Worm (Caenorhabditis elegans) whole organism, L2 larva: ENCODE data around the gene ZK418.2.

ENCODE experiments used
- C34F6.9 ChIP-seq: fragments of 150-350 bp; optimal IDR thresholded peaks from 2 replicates; lab custom pipeline; 2014; ENCODE audit warnings: missing biosample characterization, missing genetic modification characterization
- F13H6.1 ChIP-seq: sonication (generic microtip); optimal IDR thresholded peaks from 2 replicates; lab custom pipeline; 2016; ENCODE audit warnings: missing genetic modification characterization, missing compliant biosample characterization
- R02D3.7 ChIP-seq: fragments of 150-350 bp; optimal IDR thresholded peaks from 2 replicates; lab custom pipeline; 2014; ENCODE audit warnings: missing biosample characterization, missing genetic modification characterization
- Y55F3AM.14 ChIP-seq: fragments of 200-800 bp; sonication (Bioruptor generic); optimal IDR thresholded peaks from 2 replicates; lab custom pipeline; 2018; ENCODE audit warnings: mild to moderate bottlenecking, missing genetic modification characterization, missing compliant biosample characterization
- aly-2 ChIP-seq: fragments of 150-350 bp; optimal IDR thresholded peaks from 2 replicates; lab custom pipeline; 2014; ENCODE audit warnings: missing biosample characterization, missing genetic modification characterization
- ama-1 ChIP-seq: fragments of 150-350 bp; optimal IDR thresholded peaks from 2 replicates; lab custom pipeline; 2018; ENCODE audit warnings: inconsistent platforms
- blmp-1 ChIP-seq: sonication (generic microtip); optimal IDR thresholded peaks from 2 replicates; lab custom pipeline; 2017; ENCODE audit warnings: missing genetic modification characterization, mild to moderate bottlenecking, missing compliant biosample characterization, antibody characterized with exemption, moderate library complexity; ENCODE audit not compliant: insufficient read depth
- ceh-16 ChIP-seq: fragments of 150-350 bp; optimal IDR thresholded peaks from 2 replicates; lab custom pipeline; 2014; ENCODE audit warnings: missing biosample characterization, missing genetic modification characterization
- ceh-82 ChIP-seq: fragments of 150-350 bp; optimal IDR thresholded peaks from 2 replicates; lab custom pipeline; 2014; ENCODE audit warnings: missing biosample characterization, missing genetic modification characterization
- crh-2 ChIP-seq: sonication (generic microtip); optimal IDR thresholded peaks from 2 replicates; lab custom pipeline; 2017; ENCODE audit warnings: missing biosample characterization, missing genetic modification characterization
- dmd-4 ChIP-seq: sonication (generic microtip); optimal IDR thresholded peaks from 2 replicates; lab custom pipeline; 2017; ENCODE audit warnings: missing biosample characterization, missing genetic modification characterization
- egl-27 ChIP-seq: sonication (generic microtip); optimal IDR thresholded peaks from 3 replicates; lab custom pipeline; 2017; ENCODE audit warnings: missing biosample characterization, missing genetic modification reagents, missing genetic modification characterization
- elt-1 ChIP-seq: fragments of 150-350 bp; optimal IDR thresholded peaks from 2 replicates; lab custom pipeline; 2014; ENCODE audit warnings: missing biosample characterization, missing genetic modification characterization
- elt-3 ChIP-seq: sonication (generic microtip); optimal IDR thresholded peaks from 2 replicates; lab custom pipeline; 2017; ENCODE audit warnings: missing biosample characterization, missing genetic modification characterization
- fos-1 ChIP-seq: fragments of 150-350 bp; optimal IDR thresholded peaks from 2 replicates; lab custom pipeline; 2014; ENCODE audit warnings: missing biosample characterization, missing genetic modification characterization
- gmeb-1 ChIP-seq: fragments of 150-350 bp; optimal IDR thresholded peaks from 2 replicates; lab custom pipeline; 2014; ENCODE audit warnings: missing biosample characterization, missing genetic modification characterization
- lin-11 ChIP-seq: fragments of 150-350 bp; sonication (generic microtip); optimal IDR thresholded peaks from 2 replicates; lab custom pipeline; 2014; ENCODE audit warnings: missing biosample characterization, missing genetic modification characterization, inconsistent platforms, mixed read lengths
- lin-13 ChIP-seq: fragments of 150-350 bp; optimal IDR thresholded peaks from 2 replicates; lab custom pipeline; 2014; ENCODE audit warnings: missing biosample characterization, missing genetic modification reagents, missing genetic modification characterization
- lsy-2 ChIP-seq, 2 experiments: fragments of 150-350 bp in 1 of 2; sonication (generic microtip) in 1 of 2; optimal IDR thresholded peaks; 2 replicates each; lab custom pipeline; 2014 to 2017; ENCODE audit warnings: missing biosample characterization in 2 of 2, missing genetic modification characterization in 2 of 2
- mab-5 ChIP-seq: fragments of 150-350 bp; optimal IDR thresholded peaks from 2 replicates; lab custom pipeline; 2014; ENCODE audit warnings: missing biosample characterization, missing genetic modification characterization
- mdl-1 ChIP-seq, 2 experiments: fragments of 150-350 bp in 1 of 2; sonication (generic microtip) in 1 of 2; optimal IDR thresholded peaks; 2 replicates each; lab custom pipeline; 2017; ENCODE audit warnings: missing biosample characterization in 2 of 2, missing genetic modification characterization in 2 of 2
- nhr-11 ChIP-seq: fragments of 150-350 bp; optimal IDR thresholded peaks from 2 replicates; lab custom pipeline; 2014; ENCODE audit warnings: missing biosample characterization, missing genetic modification characterization
- nhr-129 ChIP-seq: fragments of 150-350 bp; optimal IDR thresholded peaks from 2 replicates; lab custom pipeline; 2014; ENCODE audit warnings: missing biosample characterization, missing genetic modification characterization
- nhr-21 ChIP-seq: fragments of 150-350 bp; optimal IDR thresholded peaks from 2 replicates; lab custom pipeline; 2014; ENCODE audit warnings: missing biosample characterization, missing genetic modification characterization
- nhr-23 ChIP-seq: fragments of 150-350 bp; optimal IDR thresholded peaks from 2 replicates; lab custom pipeline; 2014; ENCODE audit warnings: missing biosample characterization, missing genetic modification reagents, missing genetic modification characterization
- nhr-237 ChIP-seq: fragments of 150-350 bp; optimal IDR thresholded peaks from 2 replicates; lab custom pipeline; 2014; ENCODE audit warnings: missing biosample characterization, missing genetic modification characterization
- nhr-25 ChIP-seq: fragments of 150-350 bp; sonication (generic microtip); optimal IDR thresholded peaks from 3 replicates; lab custom pipeline; 2014; ENCODE audit warnings: missing biosample characterization, missing genetic modification characterization
- nhr-6 ChIP-seq: fragments of 150-350 bp; optimal IDR thresholded peaks from 2 replicates; lab custom pipeline; 2014; ENCODE audit warnings: missing biosample characterization, missing genetic modification characterization
- nhr-77 ChIP-seq: fragments of 150-350 bp; optimal IDR thresholded peaks from 2 replicates; lab custom pipeline; 2014; ENCODE audit warnings: missing biosample characterization, missing genetic modification characterization
- peb-1 ChIP-seq: fragments of 150-350 bp; optimal IDR thresholded peaks from 2 replicates; lab custom pipeline; 2014; ENCODE audit warnings: missing biosample characterization, missing genetic modification characterization
- sem-4 ChIP-seq: fragments of 150-350 bp; optimal IDR thresholded peaks from 2 replicates; lab custom pipeline; 2014; ENCODE audit warnings: missing biosample characterization, missing genetic modification reagents, missing genetic modification characterization
- skn-1 ChIP-seq: sonication (generic microtip); optimal IDR thresholded peaks from 2 replicates; lab custom pipeline; 2017; ENCODE audit warnings: missing biosample characterization, missing genetic modification characterization
- sma-3 ChIP-seq: sonication (generic microtip); optimal IDR thresholded peaks from 2 replicates; lab custom pipeline; 2016; ENCODE audit warnings: missing genetic modification reagents, missing genetic modification characterization, missing compliant biosample characterization
- sma-9 ChIP-seq, 2 experiments: fragments of 150-350 bp in 1 of 2; sonication (generic microtip) in 1 of 2; optimal IDR thresholded peaks; 2 replicates each; lab custom pipeline; 2014 to 2016; ENCODE audit warnings: missing genetic modification characterization in 2 of 2, mild to moderate bottlenecking in 1 of 2, missing biosample characterization in 1 of 2, missing compliant biosample characterization in 1 of 2, missing genetic modification reagents in 1 of 2, moderate library complexity in 1 of 2
- unc-55 ChIP-seq: fragments of 150-350 bp; sonication (generic microtip); optimal IDR thresholded peaks from 3 replicates; lab custom pipeline; 2014; ENCODE audit warnings: missing biosample characterization, missing genetic modification reagents, missing genetic modification characterization
- unc-62 ChIP-seq: fragments of 150-350 bp; optimal IDR thresholded peaks from 2 replicates; lab custom pipeline; 2014; ENCODE audit warnings: missing biosample characterization, missing genetic modification reagents, missing genetic modification characterization
- ztf-11 ChIP-seq: sonication (generic microtip); optimal IDR thresholded peaks from 2 replicates; lab custom pipeline; 2017; ENCODE audit warnings: missing biosample characterization, missing genetic modification characterization
- ztf-4 ChIP-seq: fragments of 150-350 bp; optimal IDR thresholded peaks from 2 replicates; lab custom pipeline; 2014; ENCODE audit warnings: missing biosample characterization, missing genetic modification characterization

Gene ZK418.2

ce11 chrIII:7069981-7070380, 21.2 kb upstream of the ZK418.2 start, which contains the start of gene tmem-17:
tmem-17 (plus strand) TSS chrIII:7070281.
- no peak for TF ChIP-seq unc-55
- no peak for TF ChIP-seq nhr-21 (tag; lab: Kevin White, UChicago)
- no peak for TF ChIP-seq sem-4 (tag; lab: Kevin White, UChicago)
- no peak for TF ChIP-seq skn-1
- TF ChIP-seq mab-5 (tag; lab: Kevin White, UChicago), result no peak
- TF ChIP-seq peb-1 (tag; lab: Kevin White, UChicago), result no peak
- TF ChIP-seq sma-3 (GFP tag; lab: Kevin White, UChicago), result no peak
- TF ChIP-seq nhr-237 (tag; lab: Kevin White, UChicago), result no peak
- no peak for TF ChIP-seq unc-62 (GFP tag; lab: Kevin White, UChicago)
- TF ChIP-seq ztf-4 (tag; lab: Kevin White, UChicago), result no peak
- TF ChIP-seq Y55F3AM.14 (GFP tag; lab: Kevin White, UChicago), result no peak
- TF ChIP-seq fos-1 (tag; lab: Kevin White, UChicago), result no peak
- no peak for TF ChIP-seq lsy-2 (tag; optimal IDR thresholded peaks at IDR 0.05; lab: Kevin White, UChicago)
- TF ChIP-seq aly-2 (tag; lab: Kevin White, UChicago), result no peak
- TF ChIP-seq ceh-82 (tag; lab: Kevin White, UChicago), result no peak
- no peak for TF ChIP-seq nhr-23 (tag; lab: Kevin White, UChicago)
- TF ChIP-seq nhr-6 (tag; lab: Kevin White, UChicago), result no peak
- TF ChIP-seq nhr-11 (tag; lab: Kevin White, UChicago), result no peak
- TF ChIP-seq dmd-4, result no peak

ce11 chrIII:7072452-7072851, 18.7 kb upstream of the ZK418.2 start, which contains the start of gene lin-37:
lin-37 (minus strand) TSS chrIII:7072552.
- TF ChIP-seq mdl-1 (tag; optimal IDR thresholded peaks at IDR 0.05; lab: Kevin White, UChicago) (no peak), R02D3.7 (tag; lab: Kevin White, UChicago) (no peak), unc-62 (GFP tag; lab: Kevin White, UChicago) (no peak), F13H6.1 (tag; lab: Kevin White, UChicago) (no peak), elt-1 (tag; lab: Kevin White, UChicago) (no peak), elt-3 (tag; lab: Kevin White, UChicago) (no peak), lin-11 (tag; lab: Kevin White, UChicago) (no peak), aly-2 (tag; lab: Kevin White, UChicago) (no peak), nhr-11 (tag; lab: Kevin White, UChicago) (no peak), sma-9 (GFP tag; optimal IDR thresholded peaks at IDR 0.05; lab: Kevin White, UChicago) (no peak), sma-9 (tag; optimal IDR thresholded peaks at IDR 0.05; lab: Kevin White, UChicago) (no peak), peb-1 (tag; lab: Kevin White, UChicago) (no peak), lin-13 (no peak), ceh-16 (tag; lab: Kevin White, UChicago) (no peak)

- TF ChIP-seq nhr-23 (tag; lab: Kevin White, UChicago) (no peak), egl-27 (tag; lab: Kevin White, UChicago) (peak; percentile 3), ztf-4 (tag; lab: Kevin White, UChicago) (no peak), ceh-16 (tag; lab: Kevin White, UChicago) (no peak), gmeb-1 (tag; lab: Kevin White, UChicago) (peak; percentile 97), nhr-25 (tag; lab: Kevin White, UChicago) (no peak), unc-55 (peak; percentile 70), ama-1 (lab: Kevin White, UChicago) (no peak), crh-2 (peak; percentile 49), lin-13 (peak; percentile 45), sma-9 (GFP tag; optimal IDR thresholded peaks at IDR 0.05; lab: Kevin White, UChicago) (peak; percentile 28), sma-9 (tag; optimal IDR thresholded peaks at IDR 0.05; lab: Kevin White, UChicago) (no peak), C34F6.9 (peak; percentile 56), nhr-11 (tag; lab: Kevin White, UChicago) (no peak), sma-3 (GFP tag; lab: Kevin White, UChicago) (peak; percentile 41), dmd-4 (no peak), skn-1 (peak; percentile 28), mab-5 (tag; lab: Kevin White, UChicago) (peak; percentile 25), nhr-129 (peak; percentile 55), lsy-2 (tag; optimal IDR thresholded peaks at IDR 0.05; lab: Kevin White, UChicago) (peak; percentile 30 to 77)
Observed at ce11 chrIII:7073801-7074386, 17.2 kb upstream of the ZK418.2 start, which contains the start of gene ZK418.5. ZK418.5 (minus strand) TSS chrIII:7073851.

- TF ChIP-seq nhr-77 (tag; lab: Kevin White, UChicago) (no peak), ceh-16 (tag; lab: Kevin White, UChicago) (no peak), gmeb-1 (tag; lab: Kevin White, UChicago) (no peak), mdl-1 (tag; optimal IDR thresholded peaks at IDR 0.05; lab: Kevin White, UChicago) (no peak), nhr-6 (tag; lab: Kevin White, UChicago) (no peak), elt-3 (tag; lab: Kevin White, UChicago) (no peak), egl-27 (tag; lab: Kevin White, UChicago) (no peak), blmp-1 (tag; lab: Kevin White, UChicago) (no peak), sma-3 (GFP tag; lab: Kevin White, UChicago) (no peak), lsy-2 (tag; optimal IDR thresholded peaks at IDR 0.05; lab: Kevin White, UChicago) (no peak), C34F6.9 (no peak), ceh-82 (tag; lab: Kevin White, UChicago) (no peak), peb-1 (tag; lab: Kevin White, UChicago) (no peak), ztf-11 (no peak)
Observed at ce11 chrIII:7076386-7076785, 14.8 kb upstream of the ZK418.2 start, which contains the start of gene ZK418.13. ZK418.13 (minus strand) TSS chrIII:7076486.
